Worm (Caenorhabditis elegans) whole organism, late embryonic: Measurements from ENCODE around the gene T10B5.7.

ENCODE experiments used
- C08G9.2 ChIP-seq: sonication (generic microtip); optimal IDR thresholded peaks from 2 replicates; lab custom pipeline; 2016; ENCODE audit warnings: mild to moderate bottlenecking, missing genetic modification characterization, moderate library complexity, missing compliant biosample characterization
- F13H6.1 ChIP-seq: sonication (generic microtip); optimal IDR thresholded peaks from 2 replicates; lab custom pipeline; 2016; ENCODE audit warnings: missing genetic modification characterization, missing compliant biosample characterization
- K02D7.2 ChIP-seq: sonication (generic microtip); optimal IDR thresholded peaks from 2 replicates; lab custom pipeline; 2017; ENCODE audit warnings: mild to moderate bottlenecking, missing genetic modification characterization, missing compliant biosample characterization
- K09A11.1 ChIP-seq: sonication (generic microtip); optimal IDR thresholded peaks from 2 replicates; lab custom pipeline; 2017; ENCODE audit warnings: antibody characterized with exemption, mild to moderate bottlenecking, missing genetic modification characterization, missing compliant biosample characterization; ENCODE audit not compliant: insufficient read depth
- T23F11.4 ChIP-seq: fragments of 200-800 bp; sonication (Bioruptor generic); optimal IDR thresholded peaks from 2 replicates; lab custom pipeline; 2018; ENCODE audit warnings: mild to moderate bottlenecking, missing genetic modification characterization, missing compliant biosample characterization
- ceh-14 ChIP-seq: sonication (generic microtip); optimal IDR thresholded peaks from 2 replicates; lab custom pipeline; 2016; ENCODE audit warnings: missing genotype, missing genetic modification characterization, missing compliant biosample characterization
- ceh-18 ChIP-seq: sonication (generic microtip); optimal IDR thresholded peaks from 2 replicates; lab custom pipeline; 2016; ENCODE audit warnings: missing genetic modification characterization, missing compliant biosample characterization
- ceh-19 ChIP-seq: fragments of 200-800 bp; sonication (Bioruptor generic); optimal IDR thresholded peaks from 2 replicates; lab custom pipeline; 2018; ENCODE audit warnings: mild to moderate bottlenecking, missing genetic modification characterization, missing compliant biosample characterization
- ceh-22 ChIP-seq: sonication (generic microtip); optimal IDR thresholded peaks from 2 replicates; lab custom pipeline; 2017; ENCODE audit warnings: missing biosample characterization, missing genetic modification characterization
- ceh-24 ChIP-seq: sonication (generic microtip); optimal IDR thresholded peaks from 2 replicates; lab custom pipeline; 2016; ENCODE audit warnings: mild to moderate bottlenecking, missing genetic modification characterization, missing compliant biosample characterization
- ceh-30 ChIP-seq: fragments of 150-350 bp; optimal IDR thresholded peaks from 2 replicates; lab custom pipeline; 2014; ENCODE audit warnings: missing biosample characterization, missing genetic modification characterization
- ceh-34 ChIP-seq: sonication (generic microtip); optimal IDR thresholded peaks from 2 replicates; lab custom pipeline; 2016; ENCODE audit warnings: mild to moderate bottlenecking, missing genetic modification characterization, missing compliant biosample characterization
- ceh-45 ChIP-seq: fragments of 200-800 bp; sonication (Bioruptor generic); IDR thresholded peaks from 2 replicates; pipeline ENCODE4 v1.3.6; 2022; ENCODE audit warnings: missing genetic modification reagents, missing genetic modification characterization, missing compliant biosample characterization
- ceh-48 ChIP-seq: sonication (generic microtip); optimal IDR thresholded peaks from 2 replicates; lab custom pipeline; 2016; ENCODE audit warnings: missing genetic modification characterization, inconsistent platforms, missing compliant biosample characterization
- ceh-6 ChIP-seq: fragments of 200-800 bp; sonication (Bioruptor generic); optimal IDR thresholded peaks from 2 replicates; lab custom pipeline; 2018; ENCODE audit warnings: mild to moderate bottlenecking, missing genetic modification characterization, missing compliant biosample characterization
- ceh-9 ChIP-seq: sonication (generic microtip); optimal IDR thresholded peaks from 2 replicates; lab custom pipeline; 2016; ENCODE audit warnings: mild to moderate bottlenecking, missing genetic modification characterization, inconsistent platforms, missing compliant biosample characterization
- che-1 ChIP-seq: sonication (generic microtip); optimal IDR thresholded peaks from 2 replicates; lab custom pipeline; 2016; ENCODE audit warnings: mild to moderate bottlenecking, missing genetic modification characterization, missing compliant biosample characterization
- dmd-4 ChIP-seq: sonication (generic microtip); optimal IDR thresholded peaks from 2 replicates; lab custom pipeline; 2016; ENCODE audit warnings: borderline replicate concordance, missing genetic modification characterization, missing compliant biosample characterization
- elt-2 ChIP-seq: sonication (generic microtip); optimal IDR thresholded peaks from 2 replicates; lab custom pipeline; 2016; ENCODE audit warnings: missing genetic modification reagents, missing genetic modification characterization, missing compliant biosample characterization
- elt-4 ChIP-seq: sonication (generic microtip); optimal IDR thresholded peaks from 2 replicates; lab custom pipeline; 2016; ENCODE audit warnings: missing genetic modification characterization, missing compliant biosample characterization
- eyg-1 ChIP-seq: sonication (generic microtip); optimal IDR thresholded peaks from 2 replicates; lab custom pipeline; 2016; ENCODE audit warnings: missing genotype, missing genetic modification characterization, missing compliant biosample characterization
- fax-1 ChIP-seq: sonication (generic microtip); optimal IDR thresholded peaks from 2 replicates; lab custom pipeline; 2016; ENCODE audit warnings: missing genotype, missing genetic modification characterization, missing compliant biosample characterization
- fkh-10 ChIP-seq: fragments of 150-350 bp; optimal IDR thresholded peaks from 2 replicates; lab custom pipeline; 2014; ENCODE audit warnings: missing biosample characterization, missing genetic modification reagents, missing genetic modification characterization
- gmeb-2 ChIP-seq: sonication (generic microtip); optimal IDR thresholded peaks from 2 replicates; lab custom pipeline; 2016; ENCODE audit warnings: missing genetic modification characterization, inconsistent platforms, missing compliant biosample characterization
- hlh-15 ChIP-seq: sonication (generic microtip); optimal IDR thresholded peaks from 2 replicates; lab custom pipeline; 2016; ENCODE audit warnings: missing genetic modification characterization, missing compliant biosample characterization
- hlh-30 ChIP-seq: sonication (generic microtip); optimal IDR thresholded peaks from 2 replicates; lab custom pipeline; 2017; ENCODE audit warnings: antibody characterized with exemption, missing genetic modification characterization, missing compliant biosample characterization; ENCODE audit not compliant: insufficient read depth
- hlh-6 ChIP-seq: sonication (generic microtip); optimal IDR thresholded peaks from 2 replicates; lab custom pipeline; 2016; ENCODE audit warnings: missing genotype, missing genetic modification characterization, missing compliant biosample characterization
- hlh-8 ChIP-seq: sonication (generic microtip); optimal IDR thresholded peaks from 2 replicates; lab custom pipeline; 2016; ENCODE audit warnings: missing genotype, missing genetic modification characterization, missing compliant biosample characterization
- lim-6 ChIP-seq: sonication (generic microtip); optimal IDR thresholded peaks from 2 replicates; lab custom pipeline; 2016; ENCODE audit warnings: missing genetic modification characterization, missing compliant biosample characterization
- lin-11 ChIP-seq: fragments of 200-800 bp; sonication (Bioruptor generic); optimal IDR thresholded peaks from 2 replicates; lab custom pipeline; 2018; ENCODE audit warnings: mild to moderate bottlenecking, missing genetic modification characterization, missing compliant biosample characterization
- madf-2 ChIP-seq: sonication (generic microtip); optimal IDR thresholded peaks from 2 replicates; lab custom pipeline; 2017; ENCODE audit warnings: missing genetic modification characterization, missing compliant biosample characterization
- mec-3 ChIP-seq: sonication (generic microtip); optimal IDR thresholded peaks from 2 replicates; lab custom pipeline; 2016; ENCODE audit warnings: borderline replicate concordance, missing genetic modification characterization, missing compliant biosample characterization
- nfya-1 ChIP-seq: sonication (generic microtip); optimal IDR thresholded peaks from 2 replicates; lab custom pipeline; 2017; ENCODE audit warnings: missing genetic modification characterization, mild to moderate bottlenecking, missing compliant biosample characterization, antibody characterized with exemption, moderate library complexity
- nhr-11 ChIP-seq: fragments of 150-350 bp; optimal IDR thresholded peaks from 2 replicates; lab custom pipeline; 2014; ENCODE audit warnings: missing biosample characterization, missing genetic modification characterization
- nhr-232 ChIP-seq: sonication (generic microtip); optimal IDR thresholded peaks from 2 replicates; lab custom pipeline; 2016; ENCODE audit warnings: missing genetic modification characterization, missing compliant biosample characterization
- pag-3 ChIP-seq: sonication (generic microtip); optimal IDR thresholded peaks from 2 replicates; lab custom pipeline; 2016; ENCODE audit warnings: missing compliant biosample characterization, missing genetic modification characterization, borderline replicate concordance
- pat-9 ChIP-seq: fragments of 200-800 bp; sonication (Bioruptor generic); optimal IDR thresholded peaks from 2 replicates; lab custom pipeline; 2018; ENCODE audit warnings: mild to moderate bottlenecking, missing genetic modification characterization, moderate library complexity, missing compliant biosample characterization
- pax-1 ChIP-seq: fragments of 150-350 bp; optimal IDR thresholded peaks from 2 replicates; lab custom pipeline; 2014; ENCODE audit warnings: missing biosample characterization, missing genetic modification characterization
- pha-4 ChIP-seq: fragments of 150-350 bp; optimal IDR thresholded peaks from 2 replicates; lab custom pipeline; 2018; ENCODE audit warnings: missing biosample characterization, missing genetic modification reagents, missing genetic modification characterization
- pqm-1 ChIP-seq: sonication (generic microtip); optimal IDR thresholded peaks from 2 replicates; lab custom pipeline; 2016; ENCODE audit warnings: missing genetic modification characterization, missing compliant biosample characterization
- pros-1 ChIP-seq: fragments of 150-350 bp; optimal IDR thresholded peaks from 2 replicates; lab custom pipeline; 2014; ENCODE audit warnings: missing biosample characterization, missing genetic modification reagents, missing genetic modification characterization
- ref-2 ChIP-seq: sonication (generic microtip); optimal IDR thresholded peaks from 2 replicates; lab custom pipeline; 2016; ENCODE audit warnings: missing genetic modification characterization, missing compliant biosample characterization
- rnt-1 ChIP-seq: sonication (generic microtip); optimal IDR thresholded peaks from 2 replicates; lab custom pipeline; 2016; ENCODE audit warnings: missing genetic modification characterization, missing compliant biosample characterization
- sdc-2 ChIP-seq: sonication (generic microtip); optimal IDR thresholded peaks from 2 replicates; lab custom pipeline; 2016; ENCODE audit warnings: missing genotype, missing genetic modification characterization, missing compliant biosample characterization
- sox-2 ChIP-seq: fragments of 200-800 bp; sonication (Bioruptor generic); IDR thresholded peaks from 2 replicates; pipeline ENCODE4 v1.3.6; 2022; ENCODE audit warnings: missing genetic modification reagents, missing genetic modification characterization, missing compliant biosample characterization
- syd-9 ChIP-seq: sonication (generic microtip); optimal IDR thresholded peaks from 2 replicates; lab custom pipeline; 2016; ENCODE audit warnings: mild to moderate bottlenecking, missing genetic modification characterization, moderate library complexity, missing compliant biosample characterization
- tbx-7 ChIP-seq: sonication (generic microtip); optimal IDR thresholded peaks from 2 replicates; lab custom pipeline; 2016; ENCODE audit warnings: missing genotype, missing genetic modification characterization, missing compliant biosample characterization
- unc-42 ChIP-seq: sonication (generic microtip); optimal IDR thresholded peaks from 2 replicates; lab custom pipeline; 2016; ENCODE audit warnings: missing genotype, missing genetic modification characterization, missing compliant biosample characterization
- unc-86 ChIP-seq: sonication (generic microtip); optimal IDR thresholded peaks from 2 replicates; lab custom pipeline; 2016; ENCODE audit warnings: missing genetic modification characterization, missing compliant biosample characterization
- zip-5 ChIP-seq: sonication (generic microtip); optimal IDR thresholded peaks from 2 replicates; lab custom pipeline; 2016; ENCODE audit warnings: missing genetic modification characterization, missing compliant biosample characterization

T10B5.7 gene

DNA sequence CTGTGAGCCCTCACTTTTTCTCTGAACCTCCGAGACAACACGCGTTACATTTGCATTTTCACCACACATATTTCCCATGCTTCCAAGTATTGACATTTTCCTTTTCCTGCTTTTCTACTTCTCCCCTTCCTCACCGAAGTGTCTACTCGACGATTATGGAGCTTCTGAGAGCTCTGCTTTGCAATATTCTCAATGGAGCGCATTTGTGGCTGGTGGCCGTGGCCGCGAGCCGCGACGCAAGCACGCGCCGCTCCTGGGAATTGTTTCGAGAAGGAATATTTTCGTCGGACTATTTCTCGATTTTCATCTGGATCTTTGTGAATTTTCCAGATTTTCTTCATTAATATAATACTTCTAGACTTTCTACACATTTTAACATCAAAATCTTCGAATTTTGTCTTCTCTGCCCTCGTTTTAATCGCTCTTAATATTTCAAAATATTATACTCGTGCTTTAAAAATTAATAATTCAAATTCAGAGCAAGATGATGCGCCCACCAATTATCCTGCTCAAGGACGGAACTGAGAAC, 25.8 kb downstream of the T10B5.7 start, which contains the start of the genes T10B5.4 and cct-7 (continued):
- TF ChIP-seq sox-2 (GFP tag; lab: Robert Waterston, UW) (no peak), F13H6.1 (tag; lab: Kevin White, UChicago) (peak; percentile 48), ceh-34 (peak; percentile 85), T23F11.4 (GFP tag; lab: Kevin White, UChicago) (no peak), pax-1 (peak; percentile 57), ceh-18 (tag; lab: Kevin White, UChicago) (peak; percentile 87), hlh-8 (tag; lab: Kevin White, UChicago) (peak; percentile 57), eyg-1 (tag; lab: Kevin White, UChicago) (peak; percentile 66), pha-4 (no peak), ceh-45 (GFP tag; lab: Robert Waterston, UW) (no peak), hlh-6 (tag; lab: Kevin White, UChicago) (no peak), che-1 (tag; lab: Kevin White, UChicago) (no peak), elt-2 (tag; lab: Kevin White, UChicago) (no peak), unc-86 (tag; lab: Kevin White, UChicago) (peak; percentile 61), elt-4 (no peak), sdc-2 (tag; lab: Kevin White, UChicago) (no peak), gmeb-2 (tag; lab: Kevin White, UChicago) (no peak), zip-5 (tag; lab: Kevin White, UChicago) (peak; percentile 20), hlh-15 (tag; lab: Kevin White, UChicago) (no peak), C08G9.2 (tag; lab: Kevin White, UChicago) (peak; percentile 78), ceh-19 (GFP tag; lab: Kevin White, UChicago) (peak; percentile 64), hlh-30 (tag; lab: Kevin White, UChicago) (peak; percentile 81), ceh-6 (GFP tag; lab: Kevin White, UChicago) (peak; percentile 24), K02D7.2 (tag; lab: Kevin White, UChicago) (no peak), nfya-1 (peak; percentile 92), pros-1 (tag; lab: Kevin White, UChicago) (peak; percentile 61), lim-6 (tag; lab: Kevin White, UChicago) (peak; percentile 80), ceh-30 (tag; lab: Kevin White, UChicago) (peak; percentile 10), rnt-1 (tag; lab: Kevin White, UChicago) (peak; percentile 80), syd-9 (tag; lab: Kevin White, UChicago) (peak; percentile 67), fkh-10 (GFP tag; lab: Kevin White, UChicago) (peak; percentile 63), fax-1 (tag; lab: Kevin White, UChicago) (peak; percentile 10), K09A11.1 (tag; lab: Kevin White, UChicago) (no peak), nhr-232 (tag; lab: Kevin White, UChicago) (no peak), nhr-11 (tag; lab: Kevin White, UChicago) (no peak), ceh-14 (peak; percentile 93), pqm-1 (tag; lab: Kevin White, UChicago) (peak; percentile 55), ceh-22 (peak; percentile 17), ceh-24 (no peak), ref-2 (tag; lab: Kevin White, UChicago) (peak; percentile 70), ceh-9 (no peak), pat-9 (tag; lab: Kevin White, UChicago) (peak; percentile 26), dmd-4 (no peak), unc-42 (tag; lab: Kevin White, UChicago) (peak; percentile 88), tbx-7 (peak; percentile 64), madf-2 (tag; lab: Kevin White, UChicago) (peak; percentile 71), ceh-48 (peak; percentile 86), pag-3 (peak; percentile 16), lin-11 (no peak), mec-3 (tag; lab: Kevin White, UChicago) (no peak)
